Fruit fly (Drosophila melanogaster): Measurements from ENCODE around the gene CG43082.

DNA sequence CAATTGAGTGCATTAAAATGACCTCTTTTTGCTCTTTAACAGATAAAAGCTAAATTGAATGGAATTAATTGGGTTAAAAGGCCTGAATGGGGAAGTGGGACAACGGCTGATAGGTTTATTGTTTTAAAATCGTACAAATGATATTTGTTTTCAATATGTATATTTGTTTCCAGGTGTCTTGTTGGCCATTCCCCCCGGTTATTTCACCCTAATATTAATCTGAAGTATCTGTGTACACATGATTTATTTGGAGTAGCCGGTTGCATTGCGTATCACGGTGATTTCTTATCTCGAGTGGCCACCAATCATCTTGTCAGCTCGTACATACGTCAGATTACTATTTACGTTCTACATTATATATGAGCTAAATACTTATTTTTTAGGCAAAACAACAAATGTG, 25.3 kb upstream of the CG43082 start:
- TF ChIP-seq CG33017 (tag; optimal IDR thresholded peaks at IDR 0.05), result peak; percentile 12
- no peak for TF ChIP-seq toe (GFP tag; optimal IDR thresholded peaks at IDR 0.05)
- no peak for TF ChIP-seq CG1620 (GFP tag; optimal IDR thresholded peaks at IDR 0.05)
- TF ChIP-seq CG11617 (GFP tag; optimal IDR thresholded peaks at IDR 0.05), result no peak
- TF ChIP-seq Mnt (GFP tag; optimal IDR thresholded peaks at IDR 0.05), result no peak
- TF ChIP-seq kay (GFP tag; ENCODE audit: borderline replicate concordance), result no peak
- no peak for TF ChIP-seq tj (GFP tag; optimal IDR thresholded peaks at IDR 0.05)
- no peak for TF ChIP-seq Crg-1 (GFP tag; optimal IDR thresholded peaks at IDR 0.05)

Measured in whole organism, adult.